Worm (Caenorhabditis elegans) whole organism, L3 larva: Measurements from ENCODE around the gene piga-1.

Experiments used
- R02D3.7 ChIP-seq: fragments of 150-350 bp; optimal IDR thresholded peaks from 2 replicates; lab custom pipeline; 2014; ENCODE audit warnings: missing biosample characterization, missing genetic modification characterization
- ama-1 ChIP-seq: fragments of 150-350 bp; optimal IDR thresholded peaks from 2 replicates; lab custom pipeline; 2018
- ceh-16 ChIP-seq: sonication (generic microtip); optimal IDR thresholded peaks from 2 replicates; lab custom pipeline; 2017; ENCODE audit warnings: missing biosample characterization, missing genetic modification characterization
- ceh-28 ChIP-seq: fragments of 150-350 bp; optimal IDR thresholded peaks from 2 replicates; lab custom pipeline; 2014; ENCODE audit warnings: missing biosample characterization, missing genetic modification reagents, missing genetic modification characterization
- ceh-82 ChIP-seq: fragments of 150-350 bp; optimal IDR thresholded peaks from 2 replicates; lab custom pipeline; 2014; ENCODE audit warnings: missing biosample characterization, missing genetic modification characterization
- ceh-9 ChIP-seq: sonication (generic microtip); optimal IDR thresholded peaks from 2 replicates; lab custom pipeline; 2018; ENCODE audit warnings: missing biosample characterization, missing genetic modification characterization
- daf-12 ChIP-seq: fragments of 150-350 bp; optimal IDR thresholded peaks from 2 replicates; lab custom pipeline; 2014; ENCODE audit warnings: missing biosample characterization, missing genetic modification reagents, missing genetic modification characterization
- egl-5 ChIP-seq: fragments of 150-350 bp; optimal IDR thresholded peaks from 2 replicates; lab custom pipeline; 2017; ENCODE audit warnings: missing biosample characterization, missing genetic modification reagents, missing genetic modification characterization, inconsistent platforms
- elt-1 ChIP-seq: fragments of 150-350 bp; optimal IDR thresholded peaks from 2 replicates; lab custom pipeline; 2014; ENCODE audit warnings: missing biosample characterization, missing genetic modification characterization
- elt-2 ChIP-seq: sonication (generic microtip); optimal IDR thresholded peaks from 2 replicates; lab custom pipeline; 2016; ENCODE audit warnings: missing genetic modification reagents, mild to moderate bottlenecking, missing genetic modification characterization, missing compliant biosample characterization
- eor-1 ChIP-seq, 2 experiments: fragments of 150-350 bp; optimal IDR thresholded peaks; 2 replicates each; lab custom pipeline; 2014 to 2018; ENCODE audit warnings: missing biosample characterization in 2 of 2, missing genetic modification characterization in 2 of 2
- fkh-10 ChIP-seq: sonication (generic microtip); optimal IDR thresholded peaks from 2 replicates; lab custom pipeline; 2017; ENCODE audit warnings: missing biosample characterization, missing genetic modification reagents, missing genetic modification characterization
- fkh-2 ChIP-seq: fragments of 150-350 bp; optimal IDR thresholded peaks from 2 replicates; lab custom pipeline; 2014; ENCODE audit warnings: missing biosample characterization, missing genetic modification reagents, missing genetic modification characterization
- fos-1 ChIP-seq: fragments of 150-350 bp; optimal IDR thresholded peaks from 2 replicates; lab custom pipeline; 2014; ENCODE audit warnings: missing biosample characterization, missing genetic modification characterization
- hmg-11 ChIP-seq: sonication (generic microtip); optimal IDR thresholded peaks from 2 replicates; lab custom pipeline; 2016; ENCODE audit warnings: missing genetic modification characterization, missing compliant biosample characterization
- lin-39 ChIP-seq: fragments of 150-350 bp; optimal IDR thresholded peaks from 2 replicates; lab custom pipeline; 2018; ENCODE audit warnings: missing biosample characterization, missing genetic modification reagents, missing genetic modification characterization
- lsy-12 ChIP-seq: sonication (generic microtip); optimal IDR thresholded peaks from 2 replicates; lab custom pipeline; 2016; ENCODE audit warnings: mild to moderate bottlenecking, missing genetic modification characterization, missing compliant biosample characterization
- mdl-1 ChIP-seq: fragments of 150-350 bp; optimal IDR thresholded peaks from 2 replicates; lab custom pipeline; 2014; ENCODE audit warnings: missing biosample characterization, missing genetic modification characterization
- nhr-12 ChIP-seq: fragments of 150-350 bp; optimal IDR thresholded peaks from 2 replicates; lab custom pipeline; 2014; ENCODE audit warnings: missing biosample characterization, missing genetic modification characterization
- nhr-23 ChIP-seq: fragments of 150-350 bp; optimal IDR thresholded peaks from 2 replicates; lab custom pipeline; 2014; ENCODE audit warnings: missing biosample characterization, missing genetic modification reagents, missing genetic modification characterization
- nhr-237 ChIP-seq: fragments of 150-350 bp; optimal IDR thresholded peaks from 2 replicates; lab custom pipeline; 2014; ENCODE audit warnings: missing biosample characterization, missing genetic modification characterization
- nhr-25 ChIP-seq: sonication (generic microtip); optimal IDR thresholded peaks from 2 replicates; lab custom pipeline; 2017; ENCODE audit warnings: missing biosample characterization, missing genetic modification characterization
- nhr-28 ChIP-seq: fragments of 150-350 bp; optimal IDR thresholded peaks from 2 replicates; lab custom pipeline; 2014; ENCODE audit warnings: missing biosample characterization, missing genetic modification characterization
- nhr-43 ChIP-seq: sonication (generic microtip); optimal IDR thresholded peaks from 2 replicates; lab custom pipeline; 2016; ENCODE audit warnings: mild to moderate bottlenecking, missing genetic modification characterization, missing compliant biosample characterization; ENCODE audit not compliant: poor library complexity, severe bottlenecking
- nhr-67 ChIP-seq: fragments of 150-350 bp; optimal IDR thresholded peaks from 2 replicates; lab custom pipeline; 2014; ENCODE audit warnings: missing biosample characterization, missing genetic modification characterization
- nhr-76 ChIP-seq: fragments of 150-350 bp; sonication (generic microtip); optimal IDR thresholded peaks from 5 replicates; lab custom pipeline; 2014; ENCODE audit warnings: missing biosample characterization, missing genetic modification characterization
- nhr-77 ChIP-seq: fragments of 150-350 bp; optimal IDR thresholded peaks from 2 replicates; lab custom pipeline; 2014; ENCODE audit warnings: missing biosample characterization, missing genetic modification characterization
- pha-4 ChIP-seq: fragments of 150-350 bp; optimal IDR thresholded peaks from 2 replicates; lab custom pipeline; 2014; ENCODE audit warnings: missing biosample characterization, missing genetic modification reagents, missing genetic modification characterization
- pqm-1 ChIP-seq: fragments of 150-350 bp; optimal IDR thresholded peaks from 2 replicates; lab custom pipeline; 2017; ENCODE audit warnings: missing biosample characterization, missing genetic modification characterization, inconsistent platforms
- skn-1 ChIP-seq: fragments of 150-350 bp; optimal IDR thresholded peaks from 2 replicates; lab custom pipeline; 2014; ENCODE audit warnings: missing biosample characterization, missing genetic modification characterization
- snpc-4 ChIP-seq: fragments of 150-350 bp; optimal IDR thresholded peaks from 2 replicates; lab custom pipeline; 2014; ENCODE audit warnings: missing biosample characterization, missing genetic modification characterization
- tbx-2 ChIP-seq: sonication (generic microtip); optimal IDR thresholded peaks from 2 replicates; lab custom pipeline; 2016; ENCODE audit warnings: mild to moderate bottlenecking, missing genetic modification characterization, missing compliant biosample characterization
- unc-62 ChIP-seq: fragments of 150-350 bp; sonication (generic microtip); optimal IDR thresholded peaks from 4 replicates; lab custom pipeline; 2014; ENCODE audit warnings: missing biosample characterization, missing genetic modification reagents, missing genetic modification characterization
- zag-1 ChIP-seq: fragments of 150-350 bp; optimal IDR thresholded peaks from 2 replicates; lab custom pipeline; 2014; ENCODE audit warnings: missing biosample characterization, missing genetic modification characterization
- ztf-4 ChIP-seq: fragments of 150-350 bp; optimal IDR thresholded peaks from 2 replicates; lab custom pipeline; 2014; ENCODE audit warnings: missing biosample characterization, missing genetic modification characterization

Gene piga-1

ce11 chrII:8650644-8651159 lies 10.8 kb downstream of the piga-1 start, which contains the start of gene pyr-1:
Gene pyr-1 (plus strand): TSS chrII:8651109.
- TF ChIP-seq nhr-23 (tag; lab: Kevin White, UChicago) = no peak
- no peak for TF ChIP-seq nhr-28
- no peak for TF ChIP-seq nhr-67 (tag; lab: Kevin White, UChicago)
- no peak for TF ChIP-seq lin-39
- no peak for TF ChIP-seq nhr-25
- no peak for TF ChIP-seq skn-1 (tag; lab: Kevin White, UChicago)
- TF ChIP-seq fkh-10 (GFP tag; lab: Kevin White, UChicago) = no peak
- peak; percentile 58 for TF ChIP-seq egl-5
- TF ChIP-seq mdl-1 (tag; lab: Kevin White, UChicago) = no peak
- TF ChIP-seq elt-1 (tag; lab: Kevin White, UChicago) = no peak
- peak; percentile 91 for TF ChIP-seq pha-4 (tag; lab: Kevin White, UChicago)
- TF ChIP-seq elt-2 (tag; lab: Kevin White, UChicago) = peak; percentile 9
- no peak for TF ChIP-seq fkh-2
- TF ChIP-seq tbx-2 (tag; lab: Kevin White, UChicago) = no peak

- TF ChIP-seq nhr-23 (tag; lab: Kevin White, UChicago) = no peak
- TF ChIP-seq lsy-12 (tag; lab: Kevin White, UChicago) = no peak
- no peak for TF ChIP-seq nhr-25
- no peak for TF ChIP-seq nhr-67 (tag; lab: Kevin White, UChicago)
- TF ChIP-seq pqm-1 (tag; lab: Kevin White, UChicago) = no peak
- TF ChIP-seq ztf-4 (tag; lab: Kevin White, UChicago) = no peak
- TF ChIP-seq nhr-76 (tag; lab: Kevin White, UChicago) = no peak
- no peak for TF ChIP-seq ceh-28
- no peak for TF ChIP-seq ceh-9 (tag; lab: Kevin White, UChicago)
- no peak for TF ChIP-seq egl-5
- TF ChIP-seq nhr-12 (tag; lab: Kevin White, UChicago) = no peak
- no peak for TF ChIP-seq nhr-237 (tag; lab: Kevin White, UChicago)
- no peak for TF ChIP-seq zag-1 (tag; lab: Kevin White, UChicago)
- no peak for TF ChIP-seq fkh-10 (GFP tag; lab: Kevin White, UChicago)
- TF ChIP-seq fos-1 (tag; lab: Kevin White, UChicago) = no peak
- no peak for TF ChIP-seq unc-62 (GFP tag; lab: Kevin White, UChicago)
- no peak for TF ChIP-seq ama-1 (lab: Kevin White, UChicago)
Measured at ce11 chrII:8648843-8649242, 12.7 kb downstream of the piga-1 start.

- TF ChIP-seq lin-39 (no peak), skn-1 (tag; lab: Kevin White, UChicago) (no peak)
Measured at ce11 chrII:8646437-8646836, 15.1 kb downstream of the piga-1 start.

- peak; percentile 20 for TF ChIP-seq pha-4 (tag; lab: Kevin White, UChicago)
- peak; percentile 31 for TF ChIP-seq lin-39
- no peak for TF ChIP-seq fos-1 (tag; lab: Kevin White, UChicago)
- TF ChIP-seq unc-62 (GFP tag; lab: Kevin White, UChicago) = peak; percentile 7
Measured at ce11 chrII:8643627-8644356, 17.7 kb downstream of the piga-1 start.

ce11 chrII:8642376-8642775 lies 19.1 kb downstream of the piga-1 start:
- TF ChIP-seq tbx-2 (tag; lab: Kevin White, UChicago) = no peak
- no peak for TF ChIP-seq nhr-43
- TF ChIP-seq R02D3.7 (tag; lab: Kevin White, UChicago) = no peak
- no peak for TF ChIP-seq ztf-4 (tag; lab: Kevin White, UChicago)
- TF ChIP-seq hmg-11 (tag; lab: Kevin White, UChicago) = no peak
- no peak for TF ChIP-seq nhr-77 (tag; lab: Kevin White, UChicago)
- no peak for TF ChIP-seq ceh-16 (tag; lab: Kevin White, UChicago)
- no peak for TF ChIP-seq eor-1 (tag; optimal IDR thresholded peaks at IDR 0.05; lab: Kevin White, UChicago)
- TF ChIP-seq nhr-25 = no peak
- TF ChIP-seq elt-1 (tag; lab: Kevin White, UChicago) = no peak
- no peak for TF ChIP-seq egl-5
- TF ChIP-seq unc-62 (GFP tag; lab: Kevin White, UChicago) = no peak
- no peak for TF ChIP-seq elt-2 (tag; lab: Kevin White, UChicago)
- no peak for TF ChIP-seq ceh-82 (tag; lab: Kevin White, UChicago)
- no peak for TF ChIP-seq nhr-67 (tag; lab: Kevin White, UChicago)
- TF ChIP-seq daf-12 (tag; lab: Kevin White, UChicago) = no peak
- TF ChIP-seq snpc-4 (tag; lab: Kevin White, UChicago) = no peak
- no peak for TF ChIP-seq nhr-12 (tag; lab: Kevin White, UChicago)
- no peak for TF ChIP-seq fos-1 (tag; lab: Kevin White, UChicago)
- TF ChIP-seq zag-1 (tag; lab: Kevin White, UChicago) = no peak
